Fruit fly (Drosophila melanogaster) whole organism, embryonic: ENCODE data around the gene CG42554.

Experiments used
- Blimp-1 ChIP-seq: fragments of 200-800 bp; sonication (Bioruptor generic); optimal IDR thresholded peaks from 3 replicates; lab custom pipeline; 2018; ENCODE audit warnings: missing biosample characterization, missing genetic modification characterization, mild to moderate bottlenecking, moderate library complexity, missing genetic modification reagents
- CG10654 ChIP-seq: fragments of 200-800 bp; sonication (Bioruptor generic); optimal IDR thresholded peaks from 2 replicates; lab custom pipeline; 2016; ENCODE audit warnings: missing biosample characterization, missing genetic modification characterization
- CG12219 ChIP-seq: fragments of 200-800 bp; sonication (Bioruptor generic); optimal IDR thresholded peaks from 3 replicates; lab custom pipeline; 2018; ENCODE audit warnings: missing biosample characterization, mild to moderate bottlenecking, missing genetic modification characterization
- CG13624 ChIP-seq: fragments of 200-800 bp; sonication (Bioruptor generic); optimal IDR thresholded peaks from 2 replicates; lab custom pipeline; 2016; ENCODE audit warnings: missing biosample characterization, missing genetic modification characterization
- CG15269 ChIP-seq: fragments of 200-800 bp; sonication (Bioruptor generic); optimal IDR thresholded peaks from 2 replicates; lab custom pipeline; 2018; ENCODE audit warnings: missing biosample characterization, mild to moderate bottlenecking, missing genetic modification characterization, moderate library complexity
- CG15696 ChIP-seq: fragments of 200-800 bp; sonication (Bioruptor generic); optimal IDR thresholded peaks from 2 replicates; lab custom pipeline; 2019; ENCODE audit warnings: missing biosample characterization, mild to moderate bottlenecking, missing genetic modification characterization, moderate library complexity
- CG17328 ChIP-seq: fragments of 200-800 bp; sonication (Bioruptor generic); IDR thresholded peaks from 2 replicates; pipeline ENCODE4 v1.3.6; 2022; ENCODE audit warnings: missing biosample characterization, missing genetic modification characterization
- CG17361 ChIP-seq: fragments of 200-800 bp; sonication (Bioruptor generic); IDR thresholded peaks from 3 replicates; pipeline ENCODE4 v1.3.6; 2022; ENCODE audit warnings: missing biosample characterization, missing genetic modification characterization
- CG18011 ChIP-seq: fragments of 200-800 bp; sonication (Bioruptor generic); optimal IDR thresholded peaks from 2 replicates; lab custom pipeline; 2017; ENCODE audit warnings: missing biosample characterization, missing genetic modification characterization, mild to moderate bottlenecking, moderate library complexity, missing genotype
- CG18599 ChIP-seq: fragments of 200-800 bp; sonication (Bioruptor generic); optimal IDR thresholded peaks from 3 replicates; lab custom pipeline; 2017; ENCODE audit warnings: missing biosample characterization, missing genetic modification characterization, mild to moderate bottlenecking, moderate library complexity, missing genetic modification reagents
- CG2129 ChIP-seq: fragments of 200-800 bp; sonication (Bioruptor generic); IDR thresholded peaks from 2 replicates; pipeline ENCODE4 v1.3.6; 2022; ENCODE audit warnings: missing biosample characterization, missing genetic modification characterization; ENCODE audit not compliant: partially characterized antibody
- CG2678 ChIP-seq: fragments of 200-800 bp; sonication (Bioruptor generic); optimal IDR thresholded peaks from 3 replicates; lab custom pipeline; 2019; ENCODE audit warnings: missing biosample characterization, mild to moderate bottlenecking, missing genetic modification characterization, moderate library complexity
- CG34224 ChIP-seq: fragments of 200-800 bp; sonication (Bioruptor generic); IDR thresholded peaks from 3 replicates; pipeline ENCODE4 v1.3.6; 2022; ENCODE audit warnings: missing biosample characterization, missing genetic modification characterization; ENCODE audit not compliant: partially characterized antibody
- CG6254 ChIP-seq: fragments of 200-800 bp; sonication (Bioruptor generic); optimal IDR thresholded peaks from 3 replicates; lab custom pipeline; 2017; ENCODE audit warnings: mild to moderate bottlenecking, missing biosample characterization, missing genetic modification reagents, missing genetic modification characterization
- CG6689 ChIP-seq: fragments of 200-800 bp; sonication (Bioruptor generic); IDR thresholded peaks from 2 replicates; pipeline ENCODE4 v1.3.6; 2022; ENCODE audit warnings: missing biosample characterization, missing genetic modification characterization
- CG6813 ChIP-seq: fragments of 200-800 bp; sonication (Bioruptor generic); optimal IDR thresholded peaks from 2 replicates; lab custom pipeline; 2017; ENCODE audit warnings: missing biosample characterization, missing genetic modification characterization, mild to moderate bottlenecking, moderate library complexity, missing genetic modification reagents
- CG7745 ChIP-seq: fragments of 200-800 bp; sonication (Bioruptor generic); optimal IDR thresholded peaks from 2 replicates; lab custom pipeline; 2018; ENCODE audit warnings: missing biosample characterization, mild to moderate bottlenecking, missing genetic modification characterization, moderate library complexity
- CG7786 ChIP-seq: fragments of 200-800 bp; sonication (Bioruptor generic); optimal IDR thresholded peaks from 2 replicates; lab custom pipeline; 2016; ENCODE audit warnings: missing biosample characterization, missing genetic modification characterization
- CG9797 ChIP-seq: fragments of 200-800 bp; sonication (Bioruptor generic); optimal IDR thresholded peaks from 3 replicates; lab custom pipeline; 2018; ENCODE audit warnings: missing biosample characterization, mild to moderate bottlenecking, missing genetic modification characterization
- Dek ChIP-seq: fragments of 200-800 bp; sonication (Bioruptor generic); optimal IDR thresholded peaks from 3 replicates; lab custom pipeline; 2019; ENCODE audit warnings: missing biosample characterization, mild to moderate bottlenecking, missing genetic modification characterization, moderate library complexity
- Drgx ChIP-seq: fragments of 200-800 bp; sonication (Bioruptor generic); IDR thresholded peaks from 2 replicates; pipeline ENCODE4 v1.3.6; 2022; ENCODE audit warnings: missing biosample characterization, missing genetic modification characterization
- Ets65A ChIP-seq: fragments of 200-800 bp; sonication (Bioruptor generic); peaks from one replicate; lab custom pipeline; 2016; ENCODE audit warnings: missing biosample characterization, missing genetic modification characterization
- Hey ChIP-seq: fragments of 200-800 bp; sonication (Bioruptor generic); optimal IDR thresholded peaks from 3 replicates; lab custom pipeline; 2018; ENCODE audit warnings: missing biosample characterization, mild to moderate bottlenecking, missing genetic modification characterization
- Hr51 ChIP-seq, 2 experiments: fragments of 200-800 bp; sonication (Bioruptor generic); optimal IDR thresholded peaks; 2 replicates in 1 of 2; 3 replicates in 1 of 2; lab custom pipeline; 2016 to 2018; ENCODE audit warnings: missing biosample characterization in 2 of 2, missing genetic modification characterization in 2 of 2, mild to moderate bottlenecking in 1 of 2, moderate library complexity in 1 of 2
- Med ChIP-seq: fragments of 200-800 bp; sonication (Bioruptor generic); peaks from one replicate; lab custom pipeline; 2016; ENCODE audit warnings: missing biosample characterization, missing genetic modification characterization, mild to moderate bottlenecking, inconsistent platforms, moderate library complexity
- Neu2 ChIP-seq: fragments of 200-800 bp; sonication (Bioruptor generic); optimal IDR thresholded peaks from 3 replicates; lab custom pipeline; 2016; ENCODE audit warnings: missing biosample characterization, missing genetic modification characterization, borderline replicate concordance
- Oli ChIP-seq: fragments of 200-800 bp; sonication (Bioruptor generic); optimal IDR thresholded peaks from 2 replicates; lab custom pipeline; 2018; ENCODE audit warnings: missing biosample characterization, mild to moderate bottlenecking, missing genetic modification characterization, moderate library complexity
- Optix ChIP-seq: fragments of 200-800 bp; sonication (Bioruptor generic); IDR thresholded peaks from 3 replicates; pipeline ENCODE4 v1.3.6; 2022; ENCODE audit warnings: missing biosample characterization, missing genetic modification characterization
- Trl ChIP-seq, 3 experiments: fragments of >200 bp in 2 of 3; fragments of 200-800 bp in 1 of 3; sonication (Bioruptor generic) in 1 of 3; optimal IDR thresholded peaks; 2 replicates in 1 of 3; 3 replicates in 2 of 3; lab custom pipeline; 2016 to 2017; ENCODE audit warnings: missing biosample characterization in 1 of 3, missing genetic modification characterization in 1 of 3
- dimm ChIP-seq: fragments of 200-800 bp; sonication (Bioruptor generic); IDR thresholded peaks from 2 replicates; pipeline ENCODE4 v1.3.6; 2022; ENCODE audit warnings: missing biosample characterization, missing genetic modification characterization
- emc ChIP-seq: fragments of 200-800 bp; sonication (Bioruptor generic); optimal IDR thresholded peaks from 2 replicates; lab custom pipeline; 2016; ENCODE audit warnings: missing biosample characterization, missing genetic modification characterization
- fru ChIP-seq: fragments of >200 bp; optimal IDR thresholded peaks from 2 replicates; lab custom pipeline; 2017
- gsb ChIP-seq: fragments of 200-800 bp; sonication (Bioruptor generic); IDR thresholded peaks from 2 replicates; pipeline ENCODE4 v1.3.6; 2022; ENCODE audit warnings: missing biosample characterization, missing genetic modification characterization
- her ChIP-seq: fragments of 200-800 bp; sonication (Bioruptor generic); optimal IDR thresholded peaks from 2 replicates; lab custom pipeline; 2016; ENCODE audit warnings: missing biosample characterization, missing genetic modification characterization
- kni ChIP-seq: fragments of 200-800 bp; sonication (Bioruptor generic); optimal IDR thresholded peaks from 3 replicates; lab custom pipeline; 2017; ENCODE audit warnings: mild to moderate bottlenecking, missing biosample characterization, missing genetic modification reagents, missing genetic modification characterization
- lola ChIP-seq, 3 experiments: fragments of >200 bp in 2 of 3; fragments of 200-800 bp in 1 of 3; sonication (Bioruptor generic) in 1 of 3; optimal IDR thresholded peaks; 2 replicates each; lab custom pipeline; 2017 to 2019; ENCODE audit warnings: missing biosample characterization in 3 of 3, missing genetic modification characterization in 3 of 3, mild to moderate bottlenecking in 1 of 3, moderate library complexity in 1 of 3
- prd ChIP-seq, 3 experiments: fragments of >200 bp in 2 of 3; fragments of 200-800 bp in 1 of 3; sonication (Bioruptor generic) in 1 of 3; optimal IDR thresholded peaks in 2 of 3; IDR thresholded peaks in 1 of 3; 2 replicates in 2 of 3; 3 replicates in 1 of 3; pipeline versions ENCODE4 v1.3.6 to Lab custom; 2017 to 2022; ENCODE audit warnings: missing biosample characterization in 1 of 3, missing genetic modification characterization in 1 of 3
- pzg ChIP-seq: fragments of 200-800 bp; sonication (Bioruptor generic); optimal IDR thresholded peaks from 3 replicates; lab custom pipeline; 2018; ENCODE audit warnings: missing biosample characterization, mild to moderate bottlenecking, missing genetic modification characterization, moderate library complexity
- ranshi ChIP-seq: fragments of 200-800 bp; sonication (Bioruptor generic); IDR thresholded peaks from 2 replicates; pipeline ENCODE4 v1.3.6; 2022; ENCODE audit warnings: missing biosample characterization, missing genetic modification characterization
- sens ChIP-seq: fragments of 200-800 bp; sonication (Bioruptor generic); peaks from one replicate; lab custom pipeline; 2016; ENCODE audit warnings: missing biosample characterization, missing genetic modification characterization
- seq ChIP-seq: fragments of 200-800 bp; sonication (Bioruptor generic); IDR thresholded peaks from 2 replicates; pipeline ENCODE4 v1.3.6; 2022; ENCODE audit warnings: missing biosample characterization, missing genetic modification characterization
- shn ChIP-seq: fragments of 200-800 bp; sonication (Bioruptor generic); optimal IDR thresholded peaks from 3 replicates; lab custom pipeline; 2016; ENCODE audit warnings: missing biosample characterization, missing genetic modification characterization
- so ChIP-seq: fragments of 200-800 bp; sonication (Bioruptor generic); IDR thresholded peaks from 3 replicates; pipeline ENCODE4 v1.3.6; 2022; ENCODE audit warnings: missing biosample characterization, missing genetic modification characterization
- stwl ChIP-seq: fragments of 200-800 bp; sonication (Bioruptor generic); optimal IDR thresholded peaks from 3 replicates; lab custom pipeline; 2018; ENCODE audit warnings: missing biosample characterization, mild to moderate bottlenecking, missing genetic modification characterization, moderate library complexity
- tx ChIP-seq: fragments of 200-800 bp; sonication (Bioruptor generic); optimal IDR thresholded peaks from 2 replicates; lab custom pipeline; 2016; ENCODE audit warnings: missing biosample characterization, missing genetic modification characterization

CG42554 gene

DNA sequence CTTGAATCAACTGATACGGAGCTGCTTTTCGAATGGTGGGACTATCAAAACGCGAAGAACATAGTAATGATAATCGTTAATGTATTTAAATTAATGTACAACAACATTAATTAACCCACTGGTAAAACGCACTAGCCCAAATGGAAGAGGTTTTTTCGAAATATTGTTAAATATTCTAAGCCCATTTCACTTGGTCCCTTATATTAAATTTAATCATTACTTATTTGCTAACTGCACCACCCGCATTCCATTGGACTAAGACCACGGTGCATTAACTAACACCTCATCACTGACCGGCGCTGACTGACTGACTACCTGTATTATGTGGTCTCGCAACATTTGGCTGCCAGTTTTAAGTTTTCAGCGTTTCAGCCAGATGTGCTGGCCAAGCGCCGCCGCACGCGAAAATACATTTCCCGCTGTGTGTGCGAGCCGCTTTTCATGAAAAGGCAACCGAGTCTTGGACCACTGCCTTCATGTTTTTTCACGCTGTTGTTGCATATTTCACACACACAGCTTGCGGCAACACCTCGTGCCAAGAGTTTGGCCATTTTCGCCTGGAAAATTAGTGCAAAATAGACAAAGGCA, 41.7 kb upstream of the CG42554 start (continued):
- TF ChIP-seq ranshi (GFP tag; lab: Robert Waterston, UW) = no peak
- TF ChIP-seq so (GFP tag; lab: Robert Waterston, UW) = 0 out of 3 replicates have a peak, but pooled peaks have one; percentile 28
- TF ChIP-seq Hr51 (GFP tag; optimal IDR thresholded peaks at IDR 0.05; lab: Kevin White, UChicago) = peak in 1 of 2 experiments; percentile 41
- peak; percentile 89 for TF ChIP-seq sens
- 0 out of 3 replicates have a peak, but pooled peaks have one; percentile 11 for TF ChIP-seq Optix (GFP tag; lab: Robert Waterston, UW)
- TF ChIP-seq CG13624 (GFP tag; lab: Kevin White, UChicago) = no peak
- no peak for TF ChIP-seq CG7786 (GFP tag; lab: Kevin White, UChicago)
- TF ChIP-seq CG2678 (tag; lab: Kevin White, UChicago) = peak; percentile 13
- peak; percentile 23 for TF ChIP-seq CG15269
- TF ChIP-seq Ets65A (GFP tag; lab: Kevin White, UChicago) = peak; percentile 13
- TF ChIP-seq prd (optimal IDR thresholded peaks at IDR 0.05; lab: Kevin White, UChicago) = no peak
- peak; percentile 8; the same call in 1 of the 3 replicates for TF ChIP-seq prd (GFP tag; IDR thresholded peaks at IDR 0.05; lab: Robert Waterston, UW)
- TF ChIP-seq Drgx (GFP tag; lab: Robert Waterston, UW) = peak; percentile 45; the same call in 1 of the 2 replicates
- TF ChIP-seq CG9797 (GFP tag; lab: Kevin White, UChicago) = no peak
- TF ChIP-seq CG7745 (tag; lab: Kevin White, UChicago) = no peak
- TF ChIP-seq Med (GFP tag; lab: Kevin White, UChicago) = peak; percentile 65
- TF ChIP-seq CG17361 (GFP tag; lab: Robert Waterston, UW) = peak; percentile 35; the same call in 1 of the 3 replicates
- 0 out of 2 replicates have a peak, but pooled peaks have one; percentile 15 for TF ChIP-seq CG6689 (GFP tag; lab: Robert Waterston, UW)
- peak; percentile 5 for TF ChIP-seq Oli (tag; lab: Kevin White, UChicago)

DNA sequence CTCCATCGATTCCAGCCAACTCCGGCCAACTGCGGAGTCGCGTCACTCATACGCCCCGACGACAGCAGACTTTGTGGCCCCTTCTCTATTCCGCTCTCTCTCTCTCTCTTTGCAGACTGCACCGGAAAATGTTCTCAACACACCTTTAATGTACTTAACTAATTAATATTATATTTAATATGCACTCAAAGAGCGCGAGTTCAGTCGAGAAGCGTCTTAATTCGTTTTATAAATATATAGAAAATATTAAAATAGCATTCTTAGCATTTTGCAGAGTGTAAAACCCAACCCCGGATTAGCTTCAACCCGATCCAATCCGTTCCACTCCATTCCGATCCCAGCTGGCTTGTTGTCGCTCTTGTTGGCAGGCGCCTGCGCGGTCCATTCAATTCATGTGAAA, 41.0 kb upstream of the CG42554 start:
- no peak for TF ChIP-seq shn (GFP tag; lab: Kevin White, UChicago)
- no peak for TF ChIP-seq kni
- no peak for TF ChIP-seq seq (GFP tag; lab: Robert Waterston, UW)
- TF ChIP-seq CG6813 (GFP tag; lab: Kevin White, UChicago) = no peak
- TF ChIP-seq emc (GFP tag; lab: Kevin White, UChicago) = no peak
- peak; percentile 58 for TF ChIP-seq Drgx (GFP tag; lab: Robert Waterston, UW)
- peak in 1 of 2 experiments; percentile 6 for TF ChIP-seq Trl (optimal IDR thresholded peaks at IDR 0.05; lab: Kevin White, UChicago)
- TF ChIP-seq Trl (GFP tag; optimal IDR thresholded peaks at IDR 0.05; lab: Kevin White, UChicago) = no peak
- peak; percentile 2 for TF ChIP-seq Ets65A (GFP tag; lab: Kevin White, UChicago)
- TF ChIP-seq stwl (tag; lab: Kevin White, UChicago) = no peak
- no peak for TF ChIP-seq Neu2 (GFP tag; lab: Kevin White, UChicago)
- TF ChIP-seq CG6254 (GFP tag; lab: Kevin White, UChicago) = peak; percentile 3
- no peak for TF ChIP-seq CG15696 (tag; lab: Kevin White, UChicago)
- no peak for TF ChIP-seq her (GFP tag; lab: Kevin White, UChicago)
- TF ChIP-seq gsb (GFP tag; lab: Robert Waterston, UW) = no peak
- TF ChIP-seq Blimp-1 = no peak
- TF ChIP-seq CG18011 (GFP tag; lab: Kevin White, UChicago) = no peak
- TF ChIP-seq pzg = no peak
- TF ChIP-seq tx (GFP tag; lab: Kevin White, UChicago) = no peak

DNA sequence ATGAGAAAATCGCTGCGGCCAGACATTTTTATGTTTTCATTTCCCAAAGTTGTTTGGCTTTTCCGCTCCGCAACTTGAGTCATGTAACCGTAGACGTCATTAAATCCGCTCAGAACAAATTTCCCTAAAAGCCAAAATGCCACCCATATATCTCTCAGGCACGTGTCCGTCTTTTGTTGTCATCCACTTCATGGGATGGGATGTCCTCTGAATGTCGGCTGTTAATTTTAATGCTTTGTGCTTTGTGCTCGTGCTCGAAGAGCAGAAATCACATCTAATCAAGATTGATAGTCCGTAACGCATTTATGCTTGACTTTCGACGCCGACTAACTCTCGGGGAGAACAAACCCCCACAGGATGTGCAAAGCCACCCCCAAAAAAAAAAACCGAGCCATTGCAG, 40.5 kb upstream of the CG42554 start:
- TF ChIP-seq lola (GFP tag; optimal IDR thresholded peaks at IDR 0.05; lab: Kevin White, UChicago) = no peak
- TF ChIP-seq CG18599 = no peak
- TF ChIP-seq Dek (tag; lab: Kevin White, UChicago) = no peak
- TF ChIP-seq dimm (GFP tag; lab: Robert Waterston, UW) = no peak
- TF ChIP-seq Hey (tag; lab: Kevin White, UChicago) = peak; percentile 94
- TF ChIP-seq CG17328 (GFP tag; lab: Robert Waterston, UW) = 0 out of 2 replicates have a peak, but pooled peaks have one; percentile 8
- TF ChIP-seq CG10654 = no peak
- TF ChIP-seq CG2129 (GFP tag; lab: Robert Waterston, UW) = no peak
- no peak for TF ChIP-seq fru
- TF ChIP-seq CG12219 = no peak
- TF ChIP-seq CG34224 (GFP tag; lab: Robert Waterston, UW) = no peak
